Fruit fly (Drosophila melanogaster) whole organism, wandering third instar larva: ENCODE results near the gene RpL17.

Source experiments
- Abd-B ChIP-seq: fragments of >200 bp; optimal IDR thresholded peaks from 2 replicates; lab custom pipeline; 2017; ENCODE audit warnings: missing biosample characterization, missing genetic modification characterization
- CG32264 ChIP-seq: fragments of 200-800 bp; sonication (Bioruptor generic); optimal IDR thresholded peaks from 2 replicates; lab custom pipeline; 2016; ENCODE audit warnings: missing biosample characterization, missing genetic modification characterization
- CrebA ChIP-seq: fragments of 200-800 bp; sonication (Bioruptor generic); optimal IDR thresholded peaks from 2 replicates; lab custom pipeline; 2016; ENCODE audit warnings: missing biosample characterization, mild to moderate bottlenecking, missing genetic modification characterization, borderline replicate concordance
- Dfd ChIP-seq: fragments of >200 bp; optimal IDR thresholded peaks from 2 replicates; lab custom pipeline; 2017; ENCODE audit warnings: missing biosample characterization, missing genetic modification characterization
- Dif ChIP-seq: fragments of 200-275, 200-300 bp; sonication (Bioruptor generic); optimal IDR thresholded peaks from 2 replicates; lab custom pipeline; 2018; ENCODE audit warnings: missing biosample characterization, missing genetic modification characterization; ENCODE audit not compliant: partially characterized antibody
- GATAd ChIP-seq: sonication (Bioruptor generic); optimal IDR thresholded peaks from 2 replicates; lab custom pipeline; 2016; ENCODE audit warnings: missing biosample characterization, missing genetic modification characterization
- HLH106 ChIP-seq: fragments of 200-800 bp; optimal IDR thresholded peaks from 3 replicates; lab custom pipeline; 2019; ENCODE audit warnings: missing biosample characterization, mild to moderate bottlenecking, missing genetic modification characterization, moderate library complexity
- Hnf4 ChIP-seq: fragments of 200-800 bp; sonication (Bioruptor generic); optimal IDR thresholded peaks from 2 replicates; lab custom pipeline; 2016; ENCODE audit warnings: missing biosample characterization, mild to moderate bottlenecking, missing genetic modification characterization
- Hr78 ChIP-seq: fragments of >200 bp; optimal IDR thresholded peaks from 2 replicates; lab custom pipeline; 2017; ENCODE audit warnings: missing biosample characterization, missing genetic modification characterization
- Hr83 ChIP-seq: fragments of 200-300 bp; sonication (Bioruptor generic); optimal IDR thresholded peaks from 2 replicates; lab custom pipeline; 2016; ENCODE audit warnings: missing biosample characterization, mild to moderate bottlenecking, missing genetic modification characterization, moderate library complexity; ENCODE audit not compliant: poor library complexity, severe bottlenecking
- Jra ChIP-seq: sonication (Bioruptor generic); optimal IDR thresholded peaks from 2 replicates; lab custom pipeline; 2016; ENCODE audit warnings: missing biosample characterization, missing genetic modification characterization
- Mio ChIP-seq: sonication (Bioruptor generic); optimal IDR thresholded peaks from 2 replicates; lab custom pipeline; 2016; ENCODE audit warnings: missing biosample characterization, missing genetic modification characterization
- Myc ChIP-seq: fragments of >200 bp; optimal IDR thresholded peaks from 2 replicates; lab custom pipeline; 2017
- N ChIP-seq: fragments of >200 bp; optimal IDR thresholded peaks from 2 replicates; lab custom pipeline; 2018; ENCODE audit warnings: missing biosample characterization, missing external identifiers, missing genetic modification characterization
- OdsH ChIP-seq: fragments of 200-800 bp; sonication (Bioruptor generic); optimal IDR thresholded peaks from 2 replicates; lab custom pipeline; 2016; ENCODE audit warnings: missing biosample characterization, mild to moderate bottlenecking, missing genetic modification characterization
- Rel ChIP-seq, 2 experiments: fragments of 200-800 bp; sonication (Bioruptor generic) in 1 of 2; optimal IDR thresholded peaks; 2 replicates in 1 of 2; 3 replicates in 1 of 2; lab custom pipeline; 2016 to 2019; ENCODE audit warnings: mild to moderate bottlenecking in 2 of 2, missing biosample characterization in 2 of 2, missing genetic modification characterization in 2 of 2, moderate library complexity in 1 of 2
- Sp1 ChIP-seq: fragments of 200-800 bp; sonication (Bioruptor generic); optimal IDR thresholded peaks from 3 replicates; lab custom pipeline; 2019; ENCODE audit warnings: missing biosample characterization, mild to moderate bottlenecking, missing genetic modification characterization, moderate library complexity
- Vsx2 ChIP-seq: fragments of 200-300, 225-300 bp; sonication (Bioruptor generic); optimal IDR thresholded peaks from 2 replicates; lab custom pipeline; 2018; ENCODE audit warnings: missing biosample characterization, missing genetic modification characterization; ENCODE audit not compliant: partially characterized antibody
- br ChIP-seq: fragments of 200-800 bp; sonication (Bioruptor generic); optimal IDR thresholded peaks from 2 replicates; lab custom pipeline; 2016; ENCODE audit warnings: missing biosample characterization, missing genetic modification characterization
- brk ChIP-seq: fragments of 200-800 bp; sonication (Bioruptor generic); optimal IDR thresholded peaks from 2 replicates; lab custom pipeline; 2016; ENCODE audit warnings: missing biosample characterization, mild to moderate bottlenecking, missing genetic modification characterization
- dl ChIP-seq, 2 experiments: fragments of 175-275, 200-275 bp in 1 of 2; fragments of 200-275 bp in 1 of 2; sonication (Bioruptor generic); optimal IDR thresholded peaks; lab custom pipeline; 2018; ENCODE audit warnings: mild to moderate bottlenecking in 2 of 2, missing biosample characterization in 2 of 2, missing genetic modification characterization in 2 of 2, moderate library complexity in 2 of 2; ENCODE audit not compliant: partially characterized antibody in 2 of 2, insufficient read depth in 1 of 2
- dmrt93B ChIP-seq: fragments of 200-800 bp; sonication (Bioruptor generic); optimal IDR thresholded peaks from 2 replicates; lab custom pipeline; 2018; ENCODE audit warnings: missing biosample characterization, mild to moderate bottlenecking, missing genetic modification characterization
- dsf ChIP-seq: sonication (Bioruptor generic); optimal IDR thresholded peaks from 2 replicates; lab custom pipeline; 2016; ENCODE audit warnings: missing biosample characterization, missing genetic modification characterization, borderline replicate concordance
- ey ChIP-seq: fragments of 200-800 bp; sonication (Bioruptor generic); optimal IDR thresholded peaks from 2 replicates; lab custom pipeline; 2016; ENCODE audit warnings: missing biosample characterization, missing genetic modification characterization
- foxo ChIP-seq, 2 experiments: fragments of 200-800 bp; sonication (Bioruptor generic); optimal IDR thresholded peaks; 2 replicates in 1 of 2; 3 replicates in 1 of 2; lab custom pipeline; 2016 to 2017; ENCODE audit warnings: missing biosample characterization in 2 of 2, missing genetic modification characterization in 2 of 2
- fru ChIP-seq: fragments of 200-800 bp; sonication (Bioruptor generic); optimal IDR thresholded peaks from 3 replicates; lab custom pipeline; 2016; ENCODE audit warnings: missing biosample characterization, mild to moderate bottlenecking, missing genetic modification characterization
- h ChIP-seq: fragments of 200-800 bp; sonication (Bioruptor generic); optimal IDR thresholded peaks from 3 replicates; lab custom pipeline; 2016; ENCODE audit warnings: missing biosample characterization, mild to moderate bottlenecking, missing genetic modification characterization
- jim ChIP-seq: fragments of 175-275, 200-325 bp; sonication (Bioruptor generic); optimal IDR thresholded peaks from 2 replicates; lab custom pipeline; 2016; ENCODE audit warnings: missing biosample characterization, mild to moderate bottlenecking, missing genetic modification characterization
- lola ChIP-seq: fragments of >200 bp; optimal IDR thresholded peaks from 2 replicates; lab custom pipeline; 2017; ENCODE audit warnings: missing biosample characterization, missing genetic modification characterization
- pan ChIP-seq: fragments of >200 bp; optimal IDR thresholded peaks from 2 replicates; lab custom pipeline; 2017
- psq ChIP-seq: fragments of 200-800 bp; sonication (Bioruptor generic); optimal IDR thresholded peaks from 3 replicates; lab custom pipeline; 2017; ENCODE audit warnings: missing biosample characterization, mild to moderate bottlenecking, missing genetic modification characterization, moderate library complexity
- sv ChIP-seq: fragments of 200-800 bp; sonication (Bioruptor generic); optimal IDR thresholded peaks from 3 replicates; lab custom pipeline; 2016; ENCODE audit warnings: missing biosample characterization, missing genetic modification characterization
- tai ChIP-seq: sonication (Bioruptor generic); optimal IDR thresholded peaks from 2 replicates; lab custom pipeline; 2016; ENCODE audit warnings: missing biosample characterization, missing genetic modification characterization
- woc ChIP-seq: sonication (Bioruptor generic); optimal IDR thresholded peaks from 2 replicates; lab custom pipeline; 2016; ENCODE audit warnings: missing biosample characterization, mild to moderate bottlenecking, missing genetic modification characterization

RpL17 gene

dm6 chrX:6726758-6727490 is 17.1 kb downstream of the RpL17 start:
- TF ChIP-seq Rel (GFP tag; optimal IDR thresholded peaks at IDR 0.05; lab: Kevin White, UChicago) (no peak), Rel (tag; optimal IDR thresholded peaks at IDR 0.05; lab: Kevin White, UChicago) (peak; percentile 1), Dif (no peak), Mio (GFP tag; lab: Kevin White, UChicago) (no peak), Dfd (peak; percentile 64), Myc (lab: Kevin White, UChicago) (no peak), dsf (GFP tag; lab: Kevin White, UChicago) (no peak)
- TF ChIP-seq, all 38 proteins: peak for 2

dm6 chrX:6724904-6725505 is 19.0 kb downstream of the RpL17 start:
- TF ChIP-seq Dif (peak; percentile 64), tai (no peak)

- TF ChIP-seq Dfd (peak; percentile 99), brk (GFP tag; lab: Kevin White, UChicago) (no peak), Jra (GFP tag; lab: Kevin White, UChicago) (no peak), sv (GFP tag; lab: Kevin White, UChicago) (no peak), jim (GFP tag; lab: Kevin White, UChicago) (no peak), CrebA (GFP tag; lab: Kevin White, UChicago) (no peak)
Measured at dm6 chrX:6723622-6724021, 20.4 kb downstream of the RpL17 start.

DNA sequence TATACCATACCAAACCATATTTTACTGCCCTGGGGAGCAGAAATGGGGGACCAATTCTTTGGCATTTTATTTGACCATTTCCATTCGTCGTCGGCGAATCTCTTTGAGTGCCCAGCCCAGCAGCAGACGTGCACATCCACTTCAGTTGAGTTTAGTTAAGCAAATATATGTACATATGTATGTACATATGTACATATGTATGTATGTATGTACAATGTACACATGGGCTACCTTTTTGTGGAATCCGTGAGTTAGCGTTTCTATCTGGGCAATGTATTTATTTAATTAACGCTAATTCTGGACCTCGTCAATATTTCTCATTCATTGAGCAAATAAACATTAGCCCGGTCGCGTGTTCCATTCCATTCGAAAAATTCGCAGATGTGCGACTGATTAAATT is 24.1 kb downstream of the RpL17 start:
- no peak for TF ChIP-seq Rel (GFP tag; optimal IDR thresholded peaks at IDR 0.05; lab: Kevin White, UChicago)
- no peak for TF ChIP-seq Rel (tag; optimal IDR thresholded peaks at IDR 0.05; lab: Kevin White, UChicago)
- no peak for TF ChIP-seq tai

dm6 chrX:6719259-6719658 is 24.8 kb downstream of the RpL17 start:
- no peak for TF ChIP-seq pan (lab: Kevin White, UChicago)
- TF ChIP-seq N (GFP tag; lab: Kevin White, UChicago): no peak
- TF ChIP-seq Jra (GFP tag; lab: Kevin White, UChicago): no peak
- no peak for TF ChIP-seq fru (GFP tag; lab: Kevin White, UChicago)
- no peak for TF ChIP-seq Hnf4
- no peak for TF ChIP-seq Rel (GFP tag; optimal IDR thresholded peaks at IDR 0.05; lab: Kevin White, UChicago)
- peak; percentile 73 for TF ChIP-seq Rel (tag; optimal IDR thresholded peaks at IDR 0.05; lab: Kevin White, UChicago)
- peak; percentile 32 for TF ChIP-seq Dfd
- TF ChIP-seq HLH106 (tag; lab: Kevin White, UChicago): no peak
- TF ChIP-seq br: no peak
- TF ChIP-seq GATAd: no peak
- no peak for TF ChIP-seq Abd-B (GFP tag; lab: Kevin White, UChicago)
- TF ChIP-seq Mio (GFP tag; lab: Kevin White, UChicago): no peak

DNA sequence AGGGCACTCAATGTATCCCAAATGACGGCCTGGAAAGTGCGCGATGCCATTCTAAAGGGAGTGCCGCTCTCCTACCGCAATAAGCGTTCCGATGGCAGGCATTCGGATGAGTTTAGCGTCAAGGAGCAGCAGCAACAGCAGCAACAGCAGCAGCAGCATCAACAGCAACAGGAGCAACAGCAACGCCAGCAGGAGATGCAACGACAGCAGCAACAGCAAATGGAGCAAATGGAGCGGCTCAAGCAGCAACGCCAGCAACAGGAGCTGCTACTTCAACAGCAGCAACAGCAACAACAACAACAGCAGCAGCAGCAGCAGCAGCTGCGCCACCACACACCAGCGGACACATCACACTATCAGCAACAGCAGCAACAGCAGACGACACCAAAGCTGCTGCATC is 27.9 kb downstream of the RpL17 start:
- TF ChIP-seq N (GFP tag; lab: Kevin White, UChicago) (no peak), dmrt93B (no peak), Dfd (peak; percentile 94), HLH106 (tag; lab: Kevin White, UChicago) (no peak), dl (GFP tag; optimal IDR thresholded peaks at IDR 0.05; lab: Kevin White, UChicago; ENCODE audit: insufficient read depth in 1 of 2, partially characterized antibody in 2 of 2) (no peak), sv (GFP tag; lab: Kevin White, UChicago) (no peak), Vsx2 (GFP tag; lab: Kevin White, UChicago) (no peak)
- TF ChIP-seq, all 38 proteins: peak for 1

DNA sequence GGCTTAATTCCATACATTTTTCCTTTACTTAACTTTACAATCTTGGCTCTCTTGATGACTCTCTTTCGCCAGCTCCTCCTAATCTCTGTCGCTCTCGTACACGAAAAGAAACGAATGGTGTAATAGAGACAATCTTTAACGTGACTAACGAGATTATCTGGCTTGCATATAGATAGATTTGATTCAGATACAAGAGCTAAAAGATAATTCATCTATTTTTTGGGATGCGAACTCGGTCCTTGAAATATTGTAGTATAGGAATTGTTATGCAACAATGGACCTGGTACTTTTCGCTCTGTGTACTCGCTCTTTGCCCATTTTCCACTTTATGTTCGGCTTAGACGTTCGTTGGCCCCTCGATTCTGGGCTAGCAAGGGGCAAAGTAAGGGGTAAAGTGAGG is 32.7 kb downstream of the RpL17 start:
- peak; percentile 47 for TF ChIP-seq HLH106 (tag; lab: Kevin White, UChicago)
- TF ChIP-seq pan (lab: Kevin White, UChicago): no peak
- peak; percentile 0 for TF ChIP-seq tai
- TF ChIP-seq h (GFP tag; lab: Kevin White, UChicago): peak; percentile 63
- TF ChIP-seq woc (GFP tag; lab: Kevin White, UChicago): peak; percentile 7
- peak; percentile 76 for TF ChIP-seq fru (GFP tag; lab: Kevin White, UChicago)
- TF ChIP-seq br: peak; percentile 40
- TF ChIP-seq lola (GFP tag; lab: Kevin White, UChicago): no peak
- no peak for TF ChIP-seq Myc (lab: Kevin White, UChicago)
- TF ChIP-seq OdsH (GFP tag; lab: Kevin White, UChicago): peak; percentile 58
- no peak for TF ChIP-seq Dfd
- TF ChIP-seq sv (GFP tag; lab: Kevin White, UChicago): peak; percentile 58
- TF ChIP-seq foxo (GFP tag; optimal IDR thresholded peaks at IDR 0.05; lab: Kevin White, UChicago): peak in 1 of 2 experiments; percentile 69
- no peak for TF ChIP-seq dsf (GFP tag; lab: Kevin White, UChicago)
- TF ChIP-seq Hr83 (GFP tag; lab: Kevin White, UChicago): no peak
- TF ChIP-seq ey (GFP tag; lab: Kevin White, UChicago): peak; percentile 74
- peak; percentile 53 for TF ChIP-seq Sp1
- TF ChIP-seq Hr78 (GFP tag; lab: Kevin White, UChicago): no peak
- peak; percentile 16 for TF ChIP-seq CG32264 (GFP tag; lab: Kevin White, UChicago)
- peak; percentile 22 for TF ChIP-seq dmrt93B
- peak; percentile 55 for TF ChIP-seq psq
